Worm (Caenorhabditis elegans): ENCODE measurements around the gene ncr-2.

DNA sequence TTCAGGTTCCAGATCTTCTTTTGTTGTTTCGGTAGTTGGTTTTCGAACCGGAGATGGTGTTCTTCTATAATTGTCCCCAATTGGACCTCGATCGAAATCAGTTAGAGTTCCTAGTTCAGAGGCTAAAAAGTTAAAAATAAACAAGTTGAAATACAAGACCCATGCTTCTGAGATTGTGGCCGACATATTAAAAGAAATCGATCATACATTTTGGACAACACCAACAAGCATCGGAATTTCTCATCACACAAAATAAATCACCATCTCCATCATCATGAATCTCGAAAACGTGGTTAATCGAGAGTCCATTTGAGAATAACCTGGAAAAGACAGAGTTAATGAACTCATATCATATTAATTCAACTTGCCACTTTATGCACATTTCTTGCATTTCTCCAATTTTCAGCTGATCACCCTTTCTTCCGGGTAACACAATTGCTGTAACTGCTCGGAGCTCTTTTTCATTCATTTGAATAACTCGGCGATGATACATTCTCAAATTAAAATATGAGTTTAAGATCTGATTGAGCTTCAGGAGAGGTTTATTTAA, 13.6 kb downstream of the ncr-2 start, which contains the start of the genes mps-4 and F09G8.10:
- no peak for TF ChIP-seq ztf-11 (tag; optimal IDR thresholded peaks at IDR 0.05)
- TF ChIP-seq lin-32 (GFP tag; optimal IDR thresholded peaks at IDR 0.05), result no peak
- no peak for TF ChIP-seq nhr-12 (tag; optimal IDR thresholded peaks at IDR 0.05)
- no peak for TF ChIP-seq unc-62 (GFP tag; optimal IDR thresholded peaks at IDR 0.05)
- no peak for TF ChIP-seq ceh-83 (GFP tag; optimal IDR thresholded peaks at IDR 0.05)
- TF ChIP-seq nhr-28 (tag; optimal IDR thresholded peaks at IDR 0.05), result no peak
- TF ChIP-seq ces-1 (GFP tag; optimal IDR thresholded peaks at IDR 0.05), result no peak
- TF ChIP-seq snpc-4 (tag; optimal IDR thresholded peaks at IDR 0.05), result no peak
- TF ChIP-seq lin-13 (tag; optimal IDR thresholded peaks at IDR 0.05), result no peak
- TF ChIP-seq elt-3 (tag; optimal IDR thresholded peaks at IDR 0.05), result no peak
- TF ChIP-seq pha-4 (tag; optimal IDR thresholded peaks at IDR 0.05), result no peak
